Worm (Caenorhabditis elegans) whole organism, L1 larva: ENCODE measurements around the gene abf-3.
A peak's percentile ranks its signal among the peaks of the same experiment; 100 is the strongest.

Experiments used
- C04F5.9 ChIP-seq: sonication (generic microtip); optimal IDR thresholded peaks from 2 replicates; lab custom pipeline; 2016; ENCODE audit warnings: missing genetic modification characterization, missing compliant biosample characterization
- C16A3.4 ChIP-seq: fragments of 150-350 bp; optimal IDR thresholded peaks from 2 replicates; lab custom pipeline; 2014; ENCODE audit warnings: missing biosample characterization, missing genetic modification characterization
- C34B4.2 ChIP-seq: sonication (generic microtip); optimal IDR thresholded peaks from 2 replicates; lab custom pipeline; 2017; ENCODE audit warnings: mild to moderate bottlenecking, missing genetic modification characterization, missing compliant biosample characterization
- blmp-1 ChIP-seq: fragments of 150-350 bp; optimal IDR thresholded peaks from 2 replicates; lab custom pipeline; 2014; ENCODE audit warnings: missing biosample characterization, missing genetic modification characterization
- ceh-63 ChIP-seq: fragments of 200-800 bp; sonication (Bioruptor generic); optimal IDR thresholded peaks from 2 replicates; lab custom pipeline; 2018; ENCODE audit warnings: mild to moderate bottlenecking, missing genetic modification characterization, missing compliant biosample characterization
- dpl-1 ChIP-seq, 3 experiments: fragments of 150-350 bp in 2 of 3; sonication (generic microtip) in 1 of 3; optimal IDR thresholded peaks; 2 replicates each; lab custom pipeline; 2014 to 2017; ENCODE audit warnings: missing biosample characterization in 3 of 3, missing genetic modification characterization in 3 of 3, missing genetic modification reagents in 3 of 3
- efl-1 ChIP-seq, 4 experiments: fragments of 150-350 bp; optimal IDR thresholded peaks in 3 of 4; peaks in 1 of 4; 1 replicate in 1 of 4; 2 replicates in 3 of 4; lab custom pipeline; 2014; ENCODE audit warnings: missing biosample characterization in 2 of 4, missing genetic modification characterization in 2 of 4, missing genetic modification reagents in 2 of 4
- egl-13 ChIP-seq: sonication (generic microtip); optimal IDR thresholded peaks from 2 replicates; lab custom pipeline; 2016; ENCODE audit warnings: missing genotype, missing genetic modification reagents, missing genetic modification characterization, missing compliant biosample characterization
- egl-27 ChIP-seq, 2 experiments: fragments of 150-350 bp in 1 of 2; sonication (generic microtip); optimal IDR thresholded peaks; 3 replicates each; lab custom pipeline; 2017 to 2018; ENCODE audit warnings: missing biosample characterization in 2 of 2, missing genetic modification characterization in 2 of 2, missing genetic modification reagents in 2 of 2
- elt-2 ChIP-seq: sonication (generic microtip); optimal IDR thresholded peaks from 2 replicates; lab custom pipeline; 2016; ENCODE audit warnings: missing genetic modification characterization, mild to moderate bottlenecking, inconsistent platforms, missing compliant biosample characterization, missing genetic modification reagents
- elt-3 ChIP-seq, 6 experiments: fragments of 150-350 bp in 1 of 6; sonication (generic microtip); optimal IDR thresholded peaks; 2 replicates each; lab custom pipeline; 2017 to 2018; ENCODE audit warnings: missing biosample characterization in 6 of 6, missing genetic modification characterization in 6 of 6, inconsistent platforms in 1 of 6
- fkh-10 ChIP-seq: sonication (generic microtip); optimal IDR thresholded peaks from 2 replicates; lab custom pipeline; 2017; ENCODE audit warnings: missing biosample characterization, missing genetic modification reagents, missing genetic modification characterization
- fkh-4 ChIP-seq: sonication (generic microtip); optimal IDR thresholded peaks from 2 replicates; lab custom pipeline; 2016; ENCODE audit warnings: missing compliant biosample characterization, missing genetic modification characterization, borderline replicate concordance
- fkh-8 ChIP-seq: sonication (generic microtip); optimal IDR thresholded peaks from 2 replicates; lab custom pipeline; 2016; ENCODE audit warnings: mild to moderate bottlenecking, missing genetic modification characterization, missing compliant biosample characterization
- hlh-17 ChIP-seq: fragments of 200-800 bp; sonication (Bioruptor generic); optimal IDR thresholded peaks from 2 replicates; lab custom pipeline; 2018; ENCODE audit warnings: missing genetic modification characterization, mild to moderate bottlenecking, missing compliant biosample characterization, moderate library complexity, borderline replicate concordance
- irx-1 ChIP-seq: sonication (generic microtip); optimal IDR thresholded peaks from 2 replicates; lab custom pipeline; 2016; ENCODE audit warnings: missing genetic modification characterization, missing compliant biosample characterization
- isw-1 ChIP-seq: fragments of 200-800 bp; sonication (Bioruptor generic); IDR thresholded peaks from 2 replicates; pipeline ENCODE4 v1.3.6; 2022; ENCODE audit warnings: missing genetic modification characterization, missing compliant biosample characterization
- lin-13 ChIP-seq: fragments of 150-350 bp; optimal IDR thresholded peaks from 2 replicates; lab custom pipeline; 2014; ENCODE audit warnings: missing biosample characterization, missing genetic modification reagents, missing genetic modification characterization
- lin-14 ChIP-seq: fragments of 200-800 bp; sonication (Bioruptor generic); optimal IDR thresholded peaks from 2 replicates; lab custom pipeline; 2018; ENCODE audit warnings: mild to moderate bottlenecking, missing genetic modification characterization, moderate library complexity, missing compliant biosample characterization
- mab-9 ChIP-seq: fragments of 200-800 bp; sonication (Bioruptor generic); IDR thresholded peaks from 2 replicates; pipeline ENCODE4 v1.3.6; 2022; ENCODE audit warnings: missing genetic modification reagents, missing genetic modification characterization, missing compliant biosample characterization
- mdl-1 ChIP-seq, 2 experiments: fragments of 150-350 bp; optimal IDR thresholded peaks; 2 replicates each; lab custom pipeline; 2014 to 2017; ENCODE audit warnings: missing biosample characterization in 2 of 2, missing genetic modification characterization in 2 of 2, inconsistent platforms in 1 of 2
- mep-1 ChIP-seq: fragments of 150-350 bp; optimal IDR thresholded peaks from 2 replicates; lab custom pipeline; 2014; ENCODE audit warnings: missing biosample characterization, missing genetic modification characterization
- nhr-12 ChIP-seq: sonication (generic microtip); optimal IDR thresholded peaks from 2 replicates; lab custom pipeline; 2017; ENCODE audit warnings: missing biosample characterization, missing genetic modification characterization
- nhr-19 ChIP-seq: fragments of 200-800 bp; sonication (Bioruptor generic); conservative IDR thresholded peaks from 2 replicates; pipeline ENCODE4 v1.3.6; 2022; ENCODE audit warnings: missing genetic modification characterization, missing compliant biosample characterization
- nhr-20 ChIP-seq: sonication (generic microtip); optimal IDR thresholded peaks from 2 replicates; lab custom pipeline; 2016; ENCODE audit warnings: mild to moderate bottlenecking, missing genetic modification characterization, missing compliant biosample characterization
- nhr-237 ChIP-seq: fragments of 150-350 bp; optimal IDR thresholded peaks from 2 replicates; lab custom pipeline; 2014; ENCODE audit warnings: missing biosample characterization, missing genetic modification characterization
- nhr-84 ChIP-seq: sonication (generic microtip); optimal IDR thresholded peaks from 2 replicates; lab custom pipeline; 2017; ENCODE audit warnings: missing biosample characterization, missing genetic modification characterization
- nhr-85 ChIP-seq: sonication (generic microtip); peaks from one replicate; lab custom pipeline; 2016; ENCODE audit warnings: missing genetic modification characterization, inconsistent platforms, missing compliant biosample characterization
- nhr-90 ChIP-seq: sonication (generic microtip); optimal IDR thresholded peaks from 2 replicates; lab custom pipeline; 2016; ENCODE audit warnings: mild to moderate bottlenecking, missing genetic modification characterization, missing compliant biosample characterization; ENCODE audit not compliant: poor library complexity
- pag-3 ChIP-seq: sonication (generic microtip); optimal IDR thresholded peaks from 2 replicates; lab custom pipeline; 2017; ENCODE audit warnings: missing genetic modification characterization, mild to moderate bottlenecking, missing compliant biosample characterization, antibody characterized with exemption, borderline replicate concordance; ENCODE audit not compliant: insufficient read depth
- snpc-4 ChIP-seq: fragments of 150-350 bp; optimal IDR thresholded peaks from 2 replicates; lab custom pipeline; 2014; ENCODE audit warnings: missing biosample characterization, missing genetic modification characterization
- sox-4 ChIP-seq: sonication (generic microtip); optimal IDR thresholded peaks from 2 replicates; lab custom pipeline; 2016; ENCODE audit warnings: missing genetic modification characterization, missing compliant biosample characterization
- sptf-1 ChIP-seq: fragments of 150-350 bp; optimal IDR thresholded peaks from 2 replicates; lab custom pipeline; 2014; ENCODE audit warnings: missing biosample characterization, missing genetic modification characterization
- sup-37 ChIP-seq: fragments of 200-800 bp; sonication (Bioruptor generic); optimal IDR thresholded peaks from 2 replicates; lab custom pipeline; 2018; ENCODE audit warnings: mild to moderate bottlenecking, missing genetic modification characterization, missing compliant biosample characterization
- swsn-7 ChIP-seq: sonication (generic microtip); optimal IDR thresholded peaks from 2 replicates; lab custom pipeline; 2016; ENCODE audit warnings: missing genetic modification characterization, missing compliant biosample characterization
- tbx-2 ChIP-seq: sonication (generic microtip); optimal IDR thresholded peaks from 2 replicates; lab custom pipeline; 2016; ENCODE audit warnings: missing genetic modification characterization, missing compliant biosample characterization
- tlp-1 ChIP-seq: fragments of 150-350 bp; optimal IDR thresholded peaks from 2 replicates; lab custom pipeline; 2014; ENCODE audit warnings: missing biosample characterization, missing genetic modification characterization
- unc-130 ChIP-seq: fragments of 150-350 bp; optimal IDR thresholded peaks from 2 replicates; lab custom pipeline; 2017; ENCODE audit warnings: missing biosample characterization, missing genetic modification characterization, inconsistent platforms
- unc-30 ChIP-seq: sonication (generic microtip); optimal IDR thresholded peaks from 2 replicates; lab custom pipeline; 2017; ENCODE audit warnings: missing biosample characterization, missing genetic modification characterization
- unc-98 ChIP-seq: fragments of 200-800 bp; sonication (Bioruptor generic); IDR thresholded peaks from 2 replicates; pipeline ENCODE4 v1.3.6; 2022; ENCODE audit warnings: missing genetic modification characterization, missing compliant biosample characterization
- vab-15 ChIP-seq: sonication (generic microtip); optimal IDR thresholded peaks from 2 replicates; lab custom pipeline; 2017; ENCODE audit warnings: missing genotype, mild to moderate bottlenecking, missing genetic modification characterization, missing compliant biosample characterization
- xbp-1 ChIP-seq: sonication (generic microtip); optimal IDR thresholded peaks from 2 replicates; lab custom pipeline; 2016; ENCODE audit warnings: missing genetic modification characterization, missing compliant biosample characterization
- ztf-4 ChIP-seq: fragments of 150-350 bp; optimal IDR thresholded peaks from 2 replicates; lab custom pipeline; 2014; ENCODE audit warnings: missing biosample characterization, missing genetic modification characterization

The abf-3 gene

ce11 chrV:15779128-15779729 is 38.4 kb downstream of the abf-3 start, which contains the start of the genes nhr-285 and irld-52:
TSS of gene nhr-285 (minus strand) at chrV:15779228.
TSS of gene irld-52 (plus strand) at chrV:15779679.
- TF ChIP-seq xbp-1 = no peak
- TF ChIP-seq ztf-4 (tag; lab: Kevin White, UChicago) = no peak
- TF ChIP-seq C04F5.9 (tag; lab: Kevin White, UChicago) = no peak
- TF ChIP-seq swsn-7 (tag; lab: Kevin White, UChicago) = no peak
- TF ChIP-seq sptf-1 = no peak
- no peak for TF ChIP-seq elt-2 (tag; lab: Kevin White, UChicago)
- TF ChIP-seq ceh-63 (GFP tag; lab: Kevin White, UChicago) = no peak
- no peak for TF ChIP-seq snpc-4 (tag; lab: Kevin White, UChicago)
- no peak for TF ChIP-seq hlh-17 (GFP tag; lab: Kevin White, UChicago)
- no peak for TF ChIP-seq lin-13
- no peak for TF ChIP-seq tbx-2 (tag; lab: Kevin White, UChicago)
- no peak for TF ChIP-seq mdl-1 (tag; optimal IDR thresholded peaks at IDR 0.05; lab: Kevin White, UChicago)
- no peak for TF ChIP-seq nhr-19
- no peak for TF ChIP-seq efl-1 (optimal IDR thresholded peaks at IDR 0.05; lab: Kevin White, UChicago)
- TF ChIP-seq efl-1 (GFP tag; optimal IDR thresholded peaks at IDR 0.05 in 1 of 2; lab: Kevin White, UChicago) = no peak
- no peak for TF ChIP-seq unc-130 (tag; lab: Kevin White, UChicago)
- TF ChIP-seq mep-1 (tag; lab: Kevin White, UChicago) = no peak

ce11 chrV:15776651-15777050 is 41.0 kb downstream of the abf-3 start, which contains the start of gene nhr-283:
TSS of gene nhr-283 (minus strand) at chrV:15776751.
- TF ChIP-seq nhr-85 = no peak
- TF ChIP-seq fkh-8 (tag; lab: Kevin White, UChicago) = peak; percentile 24

- TF ChIP-seq dpl-1 (GFP tag; optimal IDR thresholded peaks at IDR 0.05; lab: Kevin White, UChicago) = no peak
- no peak for TF ChIP-seq nhr-85
- TF ChIP-seq efl-1 (optimal IDR thresholded peaks at IDR 0.05; lab: Kevin White, UChicago) = no peak
- TF ChIP-seq efl-1 (GFP tag; optimal IDR thresholded peaks at IDR 0.05 in 1 of 2; lab: Kevin White, UChicago) = peak in 1 of 2 experiments; percentile 78
- TF ChIP-seq unc-30 (tag; lab: Kevin White, UChicago) = no peak
- TF ChIP-seq blmp-1 = peak; percentile 18
- no peak for TF ChIP-seq fkh-10 (GFP tag; lab: Kevin White, UChicago)
- no peak for TF ChIP-seq nhr-12
- no peak for TF ChIP-seq tlp-1 (tag; lab: Kevin White, UChicago)
- no peak for TF ChIP-seq egl-13 (tag; lab: Kevin White, UChicago)
- peak; percentile 14 for TF ChIP-seq fkh-8 (tag; lab: Kevin White, UChicago)
- TF ChIP-seq mdl-1 (tag; optimal IDR thresholded peaks at IDR 0.05; lab: Kevin White, UChicago) = no peak
- no peak for TF ChIP-seq C04F5.9 (tag; lab: Kevin White, UChicago)
- no peak for TF ChIP-seq nhr-237 (tag; lab: Kevin White, UChicago)
- TF ChIP-seq nhr-84 (tag; lab: Kevin White, UChicago) = no peak
- no peak for TF ChIP-seq unc-98 (GFP tag; lab: Robert Waterston, UW)
- no peak for TF ChIP-seq nhr-90 (tag; lab: Kevin White, UChicago)
- TF ChIP-seq lin-13 = no peak
- no peak for TF ChIP-seq irx-1 (tag; lab: Kevin White, UChicago)
- no peak for TF ChIP-seq C34B4.2 (tag; lab: Kevin White, UChicago)
- TF ChIP-seq mab-9 (GFP tag; lab: Robert Waterston, UW) = no peak
- no peak for TF ChIP-seq vab-15 (tag; lab: Kevin White, UChicago)
- TF ChIP-seq lin-14 (GFP tag; lab: Kevin White, UChicago) = peak; percentile 10
- no peak for TF ChIP-seq sup-37 (GFP tag; lab: Kevin White, UChicago)
- TF ChIP-seq, all 84 proteins: peak for 4
These were observed 43.7 kb downstream of the abf-3 start for ce11 chrV:15773941-15774340.

ce11 chrV:15773141-15773540 is 44.5 kb downstream of the abf-3 start, which contains the start of gene nhr-60:
TSS of gene nhr-60 (minus strand) at chrV:15773241.
- TF ChIP-seq efl-1 (optimal IDR thresholded peaks at IDR 0.05; lab: Kevin White, UChicago) = no peak
- no peak for TF ChIP-seq efl-1 (GFP tag; optimal IDR thresholded peaks at IDR 0.05 in 1 of 2; lab: Kevin White, UChicago)
- TF ChIP-seq egl-27 (tag; optimal IDR thresholded peaks at IDR 0.05; lab: Kevin White, UChicago) = no peak
- no peak for TF ChIP-seq nhr-20
- TF ChIP-seq fkh-10 (GFP tag; lab: Kevin White, UChicago) = no peak
- TF ChIP-seq sox-4 (tag; lab: Kevin White, UChicago) = no peak
- no peak for TF ChIP-seq C16A3.4 (tag; lab: Kevin White, UChicago)
- TF ChIP-seq elt-3 (tag; optimal IDR thresholded peaks at IDR 0.05; lab: Kevin White, UChicago) = no peak
- no peak for TF ChIP-seq nhr-12
- TF ChIP-seq isw-1 (GFP tag; lab: Robert Waterston, UW) = no peak
- TF ChIP-seq pag-3 = no peak
- TF ChIP-seq fkh-4 = no peak
- no peak for TF ChIP-seq nhr-90 (tag; lab: Kevin White, UChicago)
- no peak for TF ChIP-seq sup-37 (GFP tag; lab: Kevin White, UChicago)
- no peak for TF ChIP-seq tbx-2 (tag; lab: Kevin White, UChicago)
- TF ChIP-seq, all 84 proteins: peak for 0
